Fruit fly (Drosophila melanogaster) whole organism, embryonic: ENCODE data around the gene CG9297.
A peak's percentile ranks its signal among the peaks of the same experiment; 100 is the strongest.

Experiments used
- ATbp ChIP-seq: fragments of 200-800 bp; sonication (Bioruptor generic); optimal IDR thresholded peaks from 2 replicates; lab custom pipeline; 2017; ENCODE audit warnings: missing biosample characterization, mild to moderate bottlenecking, missing genetic modification characterization, missing genetic modification reagents
- Atf3 ChIP-seq: fragments of 200-800 bp; sonication (Bioruptor generic); optimal IDR thresholded peaks from 3 replicates; lab custom pipeline; 2016; ENCODE audit warnings: missing biosample characterization, missing genetic modification characterization
- Atf6 ChIP-seq: fragments of 200-800 bp; sonication (Bioruptor generic); IDR thresholded peaks from 2 replicates; pipeline ENCODE4 v1.3.6; 2022; ENCODE audit warnings: missing biosample characterization, missing genetic modification characterization
- C15 ChIP-seq: fragments of 200-800 bp; sonication (Bioruptor generic); IDR thresholded peaks from 3 replicates; pipeline ENCODE4 v1.3.6; 2022; ENCODE audit warnings: missing biosample characterization, missing genetic modification characterization
- CG10147 ChIP-seq: fragments of 200-800 bp; sonication (Bioruptor generic); optimal IDR thresholded peaks from 2 replicates; lab custom pipeline; 2019; ENCODE audit warnings: missing biosample characterization, mild to moderate bottlenecking, missing genetic modification characterization, moderate library complexity
- CG11247 ChIP-seq: fragments of 200-800 bp; sonication (Bioruptor generic); IDR thresholded peaks from 2 replicates; pipeline ENCODE4 v1.3.6; 2022; ENCODE audit warnings: missing biosample characterization, missing genetic modification characterization
- CG13287 ChIP-seq: fragments of 200-800 bp; sonication (Bioruptor generic); IDR thresholded peaks from 2 replicates; pipeline ENCODE4 v1.3.6; 2022; ENCODE audit warnings: missing biosample characterization, missing genetic modification characterization; ENCODE audit not compliant: partially characterized antibody
- CG15011 ChIP-seq: fragments of 200-800 bp; sonication (Bioruptor generic); optimal IDR thresholded peaks from 3 replicates; lab custom pipeline; 2018; ENCODE audit warnings: missing biosample characterization, mild to moderate bottlenecking, missing genetic modification characterization
- CG15514 ChIP-seq: fragments of 200-800 bp; sonication (Bioruptor generic); optimal IDR thresholded peaks from 3 replicates; lab custom pipeline; 2017; ENCODE audit warnings: missing biosample characterization, missing genetic modification characterization, mild to moderate bottlenecking, moderate library complexity, missing genetic modification reagents
- CG17328 ChIP-seq: fragments of 200-800 bp; sonication (Bioruptor generic); IDR thresholded peaks from 2 replicates; pipeline ENCODE4 v1.3.6; 2022; ENCODE audit warnings: missing biosample characterization, missing genetic modification characterization
- CG3163 ChIP-seq: fragments of 200-800 bp; sonication (Bioruptor generic); optimal IDR thresholded peaks from 3 replicates; lab custom pipeline; 2016; ENCODE audit warnings: missing biosample characterization, missing genetic modification characterization
- CG32532 ChIP-seq: fragments of 200-800 bp; sonication (Bioruptor generic); IDR thresholded peaks from 2 replicates; pipeline ENCODE4 v1.3.6; 2022; ENCODE audit warnings: missing biosample characterization, missing genetic modification characterization
- CG34376 ChIP-seq: fragments of 200-800 bp; sonication (Bioruptor generic); optimal IDR thresholded peaks from 2 replicates; lab custom pipeline; 2018; ENCODE audit warnings: missing biosample characterization, mild to moderate bottlenecking, missing genetic modification characterization
- CG4707 ChIP-seq: fragments of 200-800 bp; sonication (Bioruptor generic); optimal IDR thresholded peaks from 2 replicates; lab custom pipeline; 2018; ENCODE audit warnings: missing biosample characterization, mild to moderate bottlenecking, missing genetic modification characterization, moderate library complexity
- CG7963 ChIP-seq: fragments of 200-800 bp; sonication (Bioruptor generic); IDR thresholded peaks from 3 replicates; pipeline ENCODE4 v1.3.6; 2022; ENCODE audit warnings: missing biosample characterization, missing genetic modification characterization; ENCODE audit not compliant: partially characterized antibody
- CG9437 ChIP-seq: fragments of 200-800 bp; sonication (Bioruptor generic); optimal IDR thresholded peaks from 2 replicates; lab custom pipeline; 2018; ENCODE audit warnings: missing biosample characterization, mild to moderate bottlenecking, missing genetic modification characterization
- Dip3 ChIP-seq: fragments of 200-800 bp; sonication (Bioruptor generic); optimal IDR thresholded peaks from 3 replicates; lab custom pipeline; 2016; ENCODE audit warnings: missing biosample characterization, missing genetic modification characterization
- Dll ChIP-seq: fragments of 200-800 bp; sonication (Bioruptor generic); IDR thresholded peaks from 4 replicates; pipeline ENCODE4 v1.3.6; 2022; ENCODE audit warnings: missing biosample characterization, missing genetic modification characterization; ENCODE audit not compliant: partially characterized antibody
- Eip74EF ChIP-seq, 2 experiments: fragments of 200-800 bp in 1 of 2; fragments of >200 bp in 1 of 2; sonication (Bioruptor generic) in 1 of 2; optimal IDR thresholded peaks; 2 replicates each; lab custom pipeline; 2017 to 2019; ENCODE audit warnings: missing biosample characterization in 2 of 2, missing genetic modification characterization in 2 of 2, mild to moderate bottlenecking in 1 of 2, moderate library complexity in 1 of 2
- Gsc ChIP-seq: fragments of 200-800 bp; sonication (Bioruptor generic); IDR thresholded peaks from 2 replicates; pipeline ENCODE4 v1.3.6; 2022; ENCODE audit warnings: missing biosample characterization, missing genetic modification characterization
- HLH54F ChIP-seq: fragments of 200-800 bp; sonication (Bioruptor generic); optimal IDR thresholded peaks from 3 replicates; lab custom pipeline; 2016; ENCODE audit warnings: missing biosample characterization, missing genetic modification characterization
- HLHmδ ChIP-seq: fragments of 200-800 bp; sonication (Bioruptor generic); optimal IDR thresholded peaks from 2 replicates; lab custom pipeline; 2018; ENCODE audit warnings: missing biosample characterization, mild to moderate bottlenecking, missing genetic modification characterization, moderate library complexity
- Hr78 ChIP-seq, 2 experiments: fragments of 200-800 bp in 1 of 2; fragments of >200 bp in 1 of 2; sonication (Bioruptor generic) in 1 of 2; optimal IDR thresholded peaks; 2 replicates each; lab custom pipeline; 2017 to 2019; ENCODE audit warnings: missing biosample characterization in 2 of 2, missing genetic modification characterization in 2 of 2, mild to moderate bottlenecking in 1 of 2, moderate library complexity in 1 of 2
- Hsf ChIP-seq: fragments of 200-800 bp; sonication (Bioruptor generic); optimal IDR thresholded peaks from 3 replicates; lab custom pipeline; 2016; ENCODE audit warnings: missing biosample characterization, missing genetic modification characterization
- Mrtf ChIP-seq: fragments of 200-800 bp; sonication (Bioruptor generic); IDR thresholded peaks from 3 replicates; pipeline ENCODE4 v1.3.6; 2022; ENCODE audit warnings: missing biosample characterization, missing genetic modification characterization
- Pdp1 ChIP-seq, 2 experiments: fragments of 200-800 bp; sonication (Bioruptor generic); optimal IDR thresholded peaks; 3 replicates each; lab custom pipeline; 2016; ENCODE audit warnings: missing biosample characterization in 2 of 2, missing genetic modification characterization in 2 of 2, mild to moderate bottlenecking in 1 of 2, moderate library complexity in 1 of 2
- Scr ChIP-seq: fragments of 200-800 bp; sonication (Bioruptor generic); IDR thresholded peaks from 2 replicates; pipeline ENCODE4 v1.3.6; 2022; ENCODE audit warnings: missing biosample characterization, missing genetic modification characterization; ENCODE audit not compliant: partially characterized antibody
- Trl ChIP-seq, 3 experiments: fragments of >200 bp in 2 of 3; fragments of 200-800 bp in 1 of 3; sonication (Bioruptor generic) in 1 of 3; optimal IDR thresholded peaks; 2 replicates in 1 of 3; 3 replicates in 2 of 3; lab custom pipeline; 2016 to 2017; ENCODE audit warnings: missing biosample characterization in 1 of 3, missing genetic modification characterization in 1 of 3
- Xrp1 ChIP-seq: fragments of 200-800 bp; sonication (Bioruptor generic); IDR thresholded peaks from 2 replicates; pipeline ENCODE4 v1.3.6; 2022; ENCODE audit warnings: missing biosample characterization, missing genetic modification characterization
- amos ChIP-seq: fragments of 200-800 bp; sonication (Bioruptor generic); IDR thresholded peaks from 2 replicates; pipeline ENCODE4 v1.3.6; 2022; ENCODE audit warnings: missing biosample characterization, missing genetic modification characterization; ENCODE audit not compliant: partially characterized antibody
- cg ChIP-seq: fragments of 200-800 bp; sonication (Bioruptor generic); optimal IDR thresholded peaks from 3 replicates; lab custom pipeline; 2019; ENCODE audit warnings: missing biosample characterization, mild to moderate bottlenecking, missing genetic modification characterization, moderate library complexity
- chinmo ChIP-seq: fragments of 200-800 bp; sonication (Bioruptor generic); IDR thresholded peaks from 4 replicates; pipeline ENCODE4 v1.3.6; 2022; ENCODE audit warnings: missing biosample characterization, missing genetic modification characterization; ENCODE audit not compliant: partially characterized antibody
- chm ChIP-seq: fragments of 200-800 bp; sonication (Bioruptor generic); IDR thresholded peaks from 2 replicates; pipeline ENCODE4 v1.3.6; 2022; ENCODE audit warnings: missing biosample characterization, missing genetic modification characterization
- crp ChIP-seq, 2 experiments: fragments of 200-800 bp; sonication (Bioruptor generic); optimal IDR thresholded peaks; 2 replicates in 1 of 2; 3 replicates in 1 of 2; lab custom pipeline; 2017; ENCODE audit warnings: missing biosample characterization in 2 of 2, missing genetic modification characterization in 2 of 2, mild to moderate bottlenecking in 1 of 2, moderate library complexity in 1 of 2
- dmrt99B ChIP-seq: fragments of 200-800 bp; sonication (Bioruptor generic); optimal IDR thresholded peaks from 2 replicates; lab custom pipeline; 2018; ENCODE audit warnings: missing biosample characterization, mild to moderate bottlenecking, missing genetic modification characterization, moderate library complexity
- fru ChIP-seq: fragments of >200 bp; optimal IDR thresholded peaks from 2 replicates; lab custom pipeline; 2017
- ftz-f1 ChIP-seq: fragments of 200-800 bp; sonication (Bioruptor generic); optimal IDR thresholded peaks from 2 replicates; lab custom pipeline; 2016; ENCODE audit warnings: missing biosample characterization, missing genetic modification characterization
- gro ChIP-seq: fragments of 200-800 bp; sonication (Bioruptor generic); optimal IDR thresholded peaks from 2 replicates; lab custom pipeline; 2016; ENCODE audit warnings: missing biosample characterization, missing genetic modification characterization
- ken ChIP-seq: fragments of 200-800 bp; sonication (Bioruptor generic); IDR thresholded peaks from 3 replicates; pipeline ENCODE4 v1.3.6; 2022; ENCODE audit warnings: missing biosample characterization, missing genetic modification characterization
- mld ChIP-seq: fragments of 200-800 bp; sonication (Bioruptor generic); IDR thresholded peaks from 3 replicates; pipeline ENCODE4 v1.3.6; 2022; ENCODE audit warnings: missing biosample characterization, missing genetic modification characterization; ENCODE audit not compliant: partially characterized antibody
- pros ChIP-seq: fragments of 200-800 bp; sonication (Bioruptor generic); optimal IDR thresholded peaks from 3 replicates; lab custom pipeline; 2019; ENCODE audit warnings: missing biosample characterization, mild to moderate bottlenecking, missing genetic modification characterization, moderate library complexity
- psq ChIP-seq: fragments of 200-800 bp; sonication (Bioruptor generic); optimal IDR thresholded peaks from 2 replicates; lab custom pipeline; 2017; ENCODE audit warnings: missing biosample characterization, missing genetic modification characterization
- sna ChIP-seq: fragments of 200-800 bp; sonication (Bioruptor generic); IDR thresholded peaks from 2 replicates; pipeline ENCODE4 v1.3.6; 2022; ENCODE audit warnings: missing biosample characterization, missing genetic modification characterization; ENCODE audit not compliant: partially characterized antibody
- so ChIP-seq: fragments of 200-800 bp; sonication (Bioruptor generic); IDR thresholded peaks from 3 replicates; pipeline ENCODE4 v1.3.6; 2022; ENCODE audit warnings: missing biosample characterization, missing genetic modification characterization
- yki ChIP-seq: fragments of >200 bp; optimal IDR thresholded peaks from 3 replicates; lab custom pipeline; 2018
- z ChIP-seq: fragments of 200-800 bp; sonication (Bioruptor generic); IDR thresholded peaks from 3 replicates; pipeline ENCODE4 v1.3.6; 2022; ENCODE audit warnings: missing biosample characterization, missing genetic modification characterization
- zen2 ChIP-seq: fragments of 200-800 bp; sonication (Bioruptor generic); IDR thresholded peaks from 3 replicates; pipeline ENCODE4 v1.3.6; 2022; ENCODE audit warnings: missing biosample characterization, missing genetic modification characterization; ENCODE audit not compliant: partially characterized antibody
- zfh1 ChIP-seq: fragments of 200-800 bp; sonication (Bioruptor generic); IDR thresholded peaks from 3 replicates; pipeline ENCODE4 v1.3.6; 2022; ENCODE audit warnings: missing biosample characterization, missing genetic modification characterization

Gene CG9297

dm6 chr3R:13815022-13815440 lies 43.7 kb downstream of the CG9297 start:
- TF ChIP-seq CG11247 (GFP tag; lab: Robert Waterston, UW) (no peak), CG32532 (GFP tag; lab: Robert Waterston, UW) (peak; percentile 42; the same call in 1 of the 2 replicates), cg (peak; percentile 16), pros (GFP tag; lab: Kevin White, UChicago) (no peak), so (GFP tag; lab: Robert Waterston, UW) (peak; percentile 21; the same call in 1 of the 3 replicates), chm (GFP tag; lab: Robert Waterston, UW) (no peak), zfh1 (GFP tag; lab: Robert Waterston, UW) (0 out of 3 replicates have a peak, but pooled peaks have one; percentile 29), HLH54F (GFP tag; lab: Kevin White, UChicago) (no peak), Xrp1 (peak; percentile 23; the same call in 1 of the 2 replicates), mld (GFP tag; lab: Robert Waterston, UW) (peak; percentile 57; the same call in 1 of the 3 replicates), CG3163 (peak; percentile 90), zen2 (peak; percentile 56; the same call in 2 of the 3 replicates), ftz-f1 (GFP tag; lab: Kevin White, UChicago) (peak; percentile 57), Gsc (GFP tag; lab: Robert Waterston, UW) (no peak), Hsf (GFP tag; lab: Kevin White, UChicago) (no peak), fru (lab: Kevin White, UChicago) (no peak), HLHmδ (peak; percentile 21), CG34376 (peak; percentile 2), Atf3 (GFP tag; lab: Kevin White, UChicago) (no peak), C15 (GFP tag; lab: Robert Waterston, UW) (peak; percentile 41; the same call in 1 of the 3 replicates), CG17328 (GFP tag; lab: Robert Waterston, UW) (0 out of 2 replicates have a peak, but pooled peaks have one; percentile 20), Mrtf (GFP tag; lab: Robert Waterston, UW) (no peak), psq (GFP tag; lab: Kevin White, UChicago) (no peak), Dip3 (no peak), ATbp (GFP tag; lab: Kevin White, UChicago) (no peak), crp (GFP tag; optimal IDR thresholded peaks at IDR 0.05; lab: Kevin White, UChicago) (peak in 1 of 2 experiments; percentile 58), chinmo (GFP tag; lab: Robert Waterston, UW) (peak; percentile 79; the same call in 2 of the 4 replicates), CG13287 (GFP tag; lab: Robert Waterston, UW) (peak; percentile 15; the same call in 1 of the 2 replicates), CG15514 (GFP tag; lab: Kevin White, UChicago) (no peak), Atf6 (GFP tag; lab: Robert Waterston, UW) (0 out of 2 replicates have a peak, but pooled peaks have one; percentile 9), CG4707 (GFP tag; lab: Kevin White, UChicago) (no peak), ken (GFP tag; lab: Robert Waterston, UW) (no peak), CG9437 (no peak), Pdp1 (GFP tag; optimal IDR thresholded peaks at IDR 0.05; lab: Kevin White, UChicago) (peak in 1 of 2 experiments; percentile 56), dmrt99B (tag; lab: Kevin White, UChicago) (no peak), CG7963 (GFP tag; lab: Robert Waterston, UW) (no peak), CG15011 (no peak), amos (GFP tag; lab: Robert Waterston, UW) (no peak), Scr (GFP tag; lab: Robert Waterston, UW) (no peak), CG10147 (GFP tag; lab: Kevin White, UChicago) (no peak), Hr78 (GFP tag; optimal IDR thresholded peaks at IDR 0.05; lab: Kevin White, UChicago) (peak in 1 of 2 experiments; percentile 82), yki (lab: Kevin White, UChicago) (peak; percentile 76), z (GFP tag; lab: Robert Waterston, UW) (peak; percentile 78; the same call in 2 of the 3 replicates), Eip74EF (GFP tag; optimal IDR thresholded peaks at IDR 0.05; lab: Kevin White, UChicago) (peak in 1 of 2 experiments; percentile 33), Trl (optimal IDR thresholded peaks at IDR 0.05; lab: Kevin White, UChicago) (peak; percentile 91 to 94), Trl (GFP tag; optimal IDR thresholded peaks at IDR 0.05; lab: Kevin White, UChicago) (no peak), sna (GFP tag; lab: Robert Waterston, UW) (peak; percentile 56), Dll (GFP tag; lab: Robert Waterston, UW) (peak; percentile 48; the same call in 1 of the 4 replicates), gro (GFP tag; lab: Kevin White, UChicago) (peak; percentile 11)
